Fruit fly (Drosophila melanogaster): ENCODE results near the gene CG8852.

Gene CG8852

dm6 chr2L:3530186-3530832, 5.4 kb downstream of the CG8852 start, which contains the start of the genes Spindly and IFT57 (continued):
- TF ChIP-seq tna (GFP tag; IDR thresholded peaks at IDR 0.05; ENCODE audit: partially characterized antibody) (0 out of 2 replicates have a peak, but pooled peaks have one; percentile 13), CG8944 (GFP tag; optimal IDR thresholded peaks at IDR 0.05) (no peak), Dp (GFP tag; optimal IDR thresholded peaks at IDR 0.05) (peak; percentile 90), CG10267 (tag; optimal IDR thresholded peaks at IDR 0.05) (peak; percentile 27), CG18262 (tag; optimal IDR thresholded peaks at IDR 0.05) (peak; percentile 0), CG17186 (GFP tag; optimal IDR thresholded peaks at IDR 0.05) (peak; percentile 99), gsb-n (tag; optimal IDR thresholded peaks at IDR 0.05) (no peak), CG32772 (GFP tag; IDR thresholded peaks at IDR 0.05) (peak; percentile 23; the same call in 1 of the 2 replicates), CG1603 (tag; optimal IDR thresholded peaks at IDR 0.05) (peak; percentile 34), nmo (GFP tag; optimal IDR thresholded peaks at IDR 0.05) (peak; percentile 5), sens-2 (GFP tag; IDR thresholded peaks at IDR 0.05) (no peak), pzg (GFP tag; optimal IDR thresholded peaks at IDR 0.05) (peak; percentile 33), CG34224 (GFP tag; IDR thresholded peaks at IDR 0.05; ENCODE audit: partially characterized antibody) (peak; percentile 67; the same call in 2 of the 3 replicates), CG17359 (tag; optimal IDR thresholded peaks at IDR 0.05) (no peak), ato (GFP tag; IDR thresholded peaks at IDR 0.05; ENCODE audit: partially characterized antibody) (peak; percentile 71), repo (GFP tag; optimal IDR thresholded peaks at IDR 0.05) (no peak), CG2129 (GFP tag; IDR thresholded peaks at IDR 0.05; ENCODE audit: partially characterized antibody) (peak; percentile 36; the same call in 1 of the 2 replicates), Myb (GFP tag; optimal IDR thresholded peaks at IDR 0.05) (peak; percentile 53), hbn (GFP tag; IDR thresholded peaks at IDR 0.05; ENCODE audit: partially characterized antibody) (peak; percentile 35; the same call in 1 of the 2 replicates), Gsc (GFP tag; IDR thresholded peaks at IDR 0.05) (no peak), CTCF (GFP tag; optimal IDR thresholded peaks at IDR 0.05) (peak; percentile 95), Opbp (GFP tag; IDR thresholded peaks at IDR 0.05; ENCODE audit: partially characterized antibody) (peak; percentile 68; the same call in 2 of the 3 replicates), CG7928 (GFP tag; optimal IDR thresholded peaks at IDR 0.05) (no peak), trem (tag; optimal IDR thresholded peaks at IDR 0.05) (peak; percentile 23), nerfin-2 (GFP tag; IDR thresholded peaks at IDR 0.05; ENCODE audit: partially characterized antibody) (peak; percentile 63), bigmax (GFP tag; optimal IDR thresholded peaks at IDR 0.05) (no peak), chinmo (GFP tag; IDR thresholded peaks at IDR 0.05; ENCODE audit: partially characterized antibody) (peak; percentile 62; the same call in 1 of the 4 replicates), Bgb (GFP tag; IDR thresholded peaks at IDR 0.05; ENCODE audit: partially characterized antibody) (peak; percentile 59; the same call in 1 of the 2 replicates), sqz (GFP tag; optimal IDR thresholded peaks at IDR 0.05) (peak; percentile 58), MESR4 (GFP tag; optimal IDR thresholded peaks at IDR 0.05) (peak; percentile 29), unc-4 (GFP tag; IDR thresholded peaks at IDR 0.05; ENCODE audit: partially characterized antibody) (peak; percentile 65)

- TF ChIP-seq Dek (tag; optimal IDR thresholded peaks at IDR 0.05) (no peak), CG10274 (GFP tag; optimal IDR thresholded peaks at IDR 0.05) (no peak), CG10431 (GFP tag; optimal IDR thresholded peaks at IDR 0.05) (no peak), mld (GFP tag; IDR thresholded peaks at IDR 0.05; ENCODE audit: partially characterized antibody) (no peak), bcd (GFP tag; optimal IDR thresholded peaks at IDR 0.05) (peak; percentile 8), pros (GFP tag; optimal IDR thresholded peaks at IDR 0.05) (no peak), Mes4 (GFP tag; optimal IDR thresholded peaks at IDR 0.05) (peak; percentile 43), CG11723 (GFP tag; optimal IDR thresholded peaks at IDR 0.05) (no peak), CG9609 (GFP tag; optimal IDR thresholded peaks at IDR 0.05) (peak; percentile 56), stwl (tag; optimal IDR thresholded peaks at IDR 0.05) (no peak), Atf3 (GFP tag; optimal IDR thresholded peaks at IDR 0.05) (peak; percentile 17), eyg (GFP tag; optimal IDR thresholded peaks at IDR 0.05) (no peak), C15 (GFP tag; IDR thresholded peaks at IDR 0.05) (no peak), CrebB (tag; optimal IDR thresholded peaks at IDR 0.05) (no peak), lbe (GFP tag; optimal IDR thresholded peaks at IDR 0.05) (no peak), trem (tag; optimal IDR thresholded peaks at IDR 0.05) (peak; percentile 42), Tbp (GFP tag; optimal IDR thresholded peaks at IDR 0.05) (no peak), bowl (GFP tag; IDR thresholded peaks at IDR 0.05) (no peak), row (GFP tag; IDR thresholded peaks at IDR 0.05) (peak; percentile 53)
These were observed 8.1 kb downstream of the CG8852 start for dm6 chr2L:3532973-3533525.

Data from whole organism, embryonic.